Worm (Caenorhabditis elegans): ENCODE results near the gene unc-4.

DNA sequence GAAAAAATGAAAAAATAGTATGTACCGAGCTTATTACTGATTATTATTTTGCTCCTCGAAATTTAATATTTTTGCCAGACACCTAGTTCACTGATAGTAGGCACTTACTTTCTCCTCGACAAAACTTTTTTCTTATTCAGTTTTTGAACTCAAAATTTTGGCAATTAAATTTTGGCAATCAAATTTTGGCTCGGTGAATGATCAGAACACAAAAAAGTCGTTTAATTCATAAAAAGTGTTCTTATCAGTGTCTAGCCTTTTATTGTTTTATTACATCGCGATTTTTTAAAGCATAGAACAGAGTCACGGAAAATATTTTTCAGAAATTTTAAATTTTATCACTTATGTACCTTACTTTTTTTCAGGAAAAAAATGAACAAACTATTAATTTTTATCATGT lies 5.0 kb downstream of the unc-4 start:
- TF ChIP-seq tra-4 (tag; optimal IDR thresholded peaks at IDR 0.05), result no peak
- TF ChIP-seq tbx-11 (GFP tag; IDR thresholded peaks at IDR 0.05), result no peak
- no peak for TF ChIP-seq aly-1 (tag; optimal IDR thresholded peaks at IDR 0.05)
- no peak for TF ChIP-seq tbx-37 (GFP tag; conservative IDR thresholded peaks at IDR 0.05)
- no peak for TF ChIP-seq ama-1 (optimal IDR thresholded peaks at IDR 0.05)
- no peak for TF ChIP-seq ets-7 (tag; optimal IDR thresholded peaks at IDR 0.05)
- TF ChIP-seq ceh-13 (GFP tag; optimal IDR thresholded peaks at IDR 0.05), result no peak
- TF ChIP-seq scrt-1 (GFP tag; IDR thresholded peaks at IDR 0.05), result no peak
- TF ChIP-seq F13C5.2 (tag; optimal IDR thresholded peaks at IDR 0.05), result no peak
- no peak for TF ChIP-seq B0310.2 (tag; optimal IDR thresholded peaks at IDR 0.05)

Data from whole organism, early embryonic.